Fruit fly (Drosophila melanogaster): Measurements from ENCODE around the gene CG45072.

The CG45072 gene

dm6 chr3R:30090261-30091006 lies 32.6 kb downstream of the CG45072 start:
- TF ChIP-seq Hnf4 (GFP tag; optimal IDR thresholded peaks at IDR 0.05) (no peak), Dif (GFP tag; optimal IDR thresholded peaks at IDR 0.05; ENCODE audit: partially characterized antibody) (no peak), Mio (GFP tag; optimal IDR thresholded peaks at IDR 0.05) (no peak), ey (GFP tag; optimal IDR thresholded peaks at IDR 0.05) (no peak), Hr83 (GFP tag; optimal IDR thresholded peaks at IDR 0.05; ENCODE audit: poor library complexity, severe bottlenecking) (no peak), Jra (GFP tag; optimal IDR thresholded peaks at IDR 0.05) (no peak)

dm6 chr3R:30084137-30084536 lies 38.9 kb downstream of the CG45072 start:
- no peak for TF ChIP-seq fru (GFP tag; optimal IDR thresholded peaks at IDR 0.05)
- no peak for TF ChIP-seq CrebA (GFP tag; optimal IDR thresholded peaks at IDR 0.05; ENCODE audit: borderline replicate concordance)
- no peak for TF ChIP-seq Vsx2 (GFP tag; optimal IDR thresholded peaks at IDR 0.05; ENCODE audit: partially characterized antibody)
- TF ChIP-seq brk (GFP tag; optimal IDR thresholded peaks at IDR 0.05): no peak
- no peak for TF ChIP-seq Jra (GFP tag; optimal IDR thresholded peaks at IDR 0.05)
- no peak for TF ChIP-seq Hr83 (GFP tag; optimal IDR thresholded peaks at IDR 0.05; ENCODE audit: poor library complexity, severe bottlenecking)
- TF ChIP-seq Mio (GFP tag; optimal IDR thresholded peaks at IDR 0.05): no peak
- no peak for TF ChIP-seq rgr (GFP tag; optimal IDR thresholded peaks at IDR 0.05)
- no peak for TF ChIP-seq OdsH (GFP tag; optimal IDR thresholded peaks at IDR 0.05)
- TF ChIP-seq Myc (optimal IDR thresholded peaks at IDR 0.05): no peak
- TF ChIP-seq pan (optimal IDR thresholded peaks at IDR 0.05): no peak
- no peak for TF ChIP-seq tai (GFP tag; optimal IDR thresholded peaks at IDR 0.05)
- TF ChIP-seq CG32264 (GFP tag; optimal IDR thresholded peaks at IDR 0.05): no peak
- TF ChIP-seq Abd-B (GFP tag; optimal IDR thresholded peaks at IDR 0.05): no peak
- TF ChIP-seq Dfd (GFP tag; optimal IDR thresholded peaks at IDR 0.05): no peak
- no peak for TF ChIP-seq psq (GFP tag; optimal IDR thresholded peaks at IDR 0.05)
- no peak for TF ChIP-seq Hr78 (GFP tag; optimal IDR thresholded peaks at IDR 0.05)
- TF ChIP-seq Rel (GFP tag; optimal IDR thresholded peaks at IDR 0.05): no peak
- TF ChIP-seq Rel (tag; optimal IDR thresholded peaks at IDR 0.05): no peak
- TF ChIP-seq dmrt93B (GFP tag; optimal IDR thresholded peaks at IDR 0.05): no peak
- TF ChIP-seq lola (GFP tag; optimal IDR thresholded peaks at IDR 0.05): no peak

- TF ChIP-seq CG9705 (GFP tag; optimal IDR thresholded peaks at IDR 0.05): no peak
- TF ChIP-seq Hr78 (GFP tag; optimal IDR thresholded peaks at IDR 0.05): no peak
- peak; percentile 2 for TF ChIP-seq br (GFP tag; optimal IDR thresholded peaks at IDR 0.05)
- TF ChIP-seq foxo (GFP tag; optimal IDR thresholded peaks at IDR 0.05): peak in 1 of 2 experiments; percentile 3
- TF ChIP-seq Sp1 (GFP tag; optimal IDR thresholded peaks at IDR 0.05): peak; percentile 15
- TF ChIP-seq Hr83 (GFP tag; optimal IDR thresholded peaks at IDR 0.05; ENCODE audit: poor library complexity, severe bottlenecking): no peak
- no peak for TF ChIP-seq N (GFP tag; optimal IDR thresholded peaks at IDR 0.05)
- no peak for TF ChIP-seq Hnf4 (GFP tag; optimal IDR thresholded peaks at IDR 0.05)
- TF ChIP-seq psq (GFP tag; optimal IDR thresholded peaks at IDR 0.05): peak; percentile 27
- no peak for TF ChIP-seq dmrt93B (GFP tag; optimal IDR thresholded peaks at IDR 0.05)
- peak; percentile 40 for TF ChIP-seq h (GFP tag; optimal IDR thresholded peaks at IDR 0.05)
- peak; percentile 57 for TF ChIP-seq HLH106 (tag; optimal IDR thresholded peaks at IDR 0.05)
- TF ChIP-seq rgr (GFP tag; optimal IDR thresholded peaks at IDR 0.05): peak; percentile 29
- TF ChIP-seq ey (GFP tag; optimal IDR thresholded peaks at IDR 0.05): peak; percentile 42
Observed at dm6 chr3R:30083215-30083614, 39.8 kb downstream of the CG45072 start.

dm6 chr3R:30076088-30076487 lies 47.0 kb downstream of the CG45072 start:
- no peak for TF ChIP-seq Dfd (GFP tag; optimal IDR thresholded peaks at IDR 0.05)
- no peak for TF ChIP-seq dl (GFP tag; optimal IDR thresholded peaks at IDR 0.05; ENCODE audit: insufficient read depth in 1 of 2, partially characterized antibody in 2 of 2)
- no peak for TF ChIP-seq Jra (GFP tag; optimal IDR thresholded peaks at IDR 0.05)
- TF ChIP-seq lola (GFP tag; optimal IDR thresholded peaks at IDR 0.05): no peak
- TF ChIP-seq HLH106 (tag; optimal IDR thresholded peaks at IDR 0.05): peak; percentile 8
- no peak for TF ChIP-seq Myc (optimal IDR thresholded peaks at IDR 0.05)
- TF ChIP-seq h (GFP tag; optimal IDR thresholded peaks at IDR 0.05): peak; percentile 35
- TF ChIP-seq dmrt93B (GFP tag; optimal IDR thresholded peaks at IDR 0.05): peak; percentile 16
- no peak for TF ChIP-seq Dif (GFP tag; optimal IDR thresholded peaks at IDR 0.05; ENCODE audit: partially characterized antibody)
- peak in 1 of 2 experiments; percentile 64 for TF ChIP-seq foxo (GFP tag; optimal IDR thresholded peaks at IDR 0.05)
- TF ChIP-seq ey (GFP tag; optimal IDR thresholded peaks at IDR 0.05): peak; percentile 49
- no peak for TF ChIP-seq tai (GFP tag; optimal IDR thresholded peaks at IDR 0.05)
- no peak for TF ChIP-seq CG9705 (GFP tag; optimal IDR thresholded peaks at IDR 0.05)
- TF ChIP-seq sage (GFP tag; optimal IDR thresholded peaks at IDR 0.05): no peak
- TF ChIP-seq fru (GFP tag; optimal IDR thresholded peaks at IDR 0.05): peak; percentile 58
- peak; percentile 39 for TF ChIP-seq br (GFP tag; optimal IDR thresholded peaks at IDR 0.05)
- no peak for TF ChIP-seq usp (GFP tag; optimal IDR thresholded peaks at IDR 0.05)
- peak; percentile 19 for TF ChIP-seq rgr (GFP tag; optimal IDR thresholded peaks at IDR 0.05)
- no peak for TF ChIP-seq jim (GFP tag; optimal IDR thresholded peaks at IDR 0.05)
- TF ChIP-seq pan (optimal IDR thresholded peaks at IDR 0.05): no peak
- TF ChIP-seq Hr83 (GFP tag; optimal IDR thresholded peaks at IDR 0.05; ENCODE audit: poor library complexity, severe bottlenecking): no peak
- TF ChIP-seq dsf (GFP tag; optimal IDR thresholded peaks at IDR 0.05; ENCODE audit: borderline replicate concordance): no peak
- peak; percentile 15 for TF ChIP-seq psq (GFP tag; optimal IDR thresholded peaks at IDR 0.05)
- no peak for TF ChIP-seq Hnf4 (GFP tag; optimal IDR thresholded peaks at IDR 0.05)
- TF ChIP-seq Sp1 (GFP tag; optimal IDR thresholded peaks at IDR 0.05): peak; percentile 15

All from whole organism, wandering third instar larva.